Fruit fly (Drosophila melanogaster) whole organism, embryonic: Measurements from ENCODE around the gene Act87E.

Experiments used
- CG10274 ChIP-seq: fragments of 200-800 bp; sonication (Bioruptor generic); optimal IDR thresholded peaks from 3 replicates; lab custom pipeline; 2017; ENCODE audit warnings: missing biosample characterization, mild to moderate bottlenecking, missing genetic modification characterization
- CG12104 ChIP-seq: fragments of 200-800 bp; sonication (Bioruptor generic); optimal IDR thresholded peaks from 3 replicates; lab custom pipeline; 2016; ENCODE audit warnings: missing biosample characterization, missing genetic modification characterization
- CG13287 ChIP-seq: fragments of 200-800 bp; sonication (Bioruptor generic); IDR thresholded peaks from 2 replicates; pipeline ENCODE4 v1.3.6; 2022; ENCODE audit warnings: missing biosample characterization, missing genetic modification characterization; ENCODE audit not compliant: partially characterized antibody
- CG15073 ChIP-seq: fragments of 200-800 bp; sonication (Bioruptor generic); optimal IDR thresholded peaks from 2 replicates; lab custom pipeline; 2016; ENCODE audit warnings: missing biosample characterization, missing genetic modification characterization
- CG1529 ChIP-seq: fragments of 200-800 bp; sonication (Bioruptor generic); optimal IDR thresholded peaks from 3 replicates; lab custom pipeline; 2018; ENCODE audit warnings: missing biosample characterization, missing genetic modification characterization
- CG15696 ChIP-seq: fragments of 200-800 bp; sonication (Bioruptor generic); optimal IDR thresholded peaks from 2 replicates; lab custom pipeline; 2019; ENCODE audit warnings: missing biosample characterization, mild to moderate bottlenecking, missing genetic modification characterization, moderate library complexity
- CG17328 ChIP-seq: fragments of 200-800 bp; sonication (Bioruptor generic); IDR thresholded peaks from 2 replicates; pipeline ENCODE4 v1.3.6; 2022; ENCODE audit warnings: missing biosample characterization, missing genetic modification characterization
- CG17359 ChIP-seq: fragments of 200-800 bp; sonication (Bioruptor generic); optimal IDR thresholded peaks from 3 replicates; lab custom pipeline; 2018; ENCODE audit warnings: missing biosample characterization, mild to moderate bottlenecking, missing genetic modification characterization, moderate library complexity
- CG17385 ChIP-seq: fragments of 200-800 bp; sonication (Bioruptor generic); optimal IDR thresholded peaks from 3 replicates; lab custom pipeline; 2018; ENCODE audit warnings: missing biosample characterization, mild to moderate bottlenecking, missing genetic modification characterization
- CG17568 ChIP-seq: fragments of 200-800 bp; sonication (Bioruptor generic); optimal IDR thresholded peaks from 2 replicates; lab custom pipeline; 2018; ENCODE audit warnings: missing biosample characterization, mild to moderate bottlenecking, missing genetic modification characterization, moderate library complexity
- CG18619 ChIP-seq: fragments of 200-800 bp; sonication (Bioruptor generic); optimal IDR thresholded peaks from 3 replicates; lab custom pipeline; 2017; ENCODE audit warnings: missing biosample characterization, mild to moderate bottlenecking, missing genetic modification characterization
- CG2889 ChIP-seq: fragments of 200-800 bp; sonication (Bioruptor generic); IDR thresholded peaks from 3 replicates; pipeline ENCODE4 v1.3.6; 2022; ENCODE audit warnings: missing biosample characterization, missing genetic modification characterization
- CG5180 ChIP-seq: fragments of 200-800 bp; sonication (Bioruptor generic); optimal IDR thresholded peaks from 3 replicates; lab custom pipeline; 2017; ENCODE audit warnings: missing biosample characterization, missing genetic modification characterization, mild to moderate bottlenecking, moderate library complexity, missing genetic modification reagents
- CG7786 ChIP-seq: fragments of 200-800 bp; sonication (Bioruptor generic); optimal IDR thresholded peaks from 2 replicates; lab custom pipeline; 2016; ENCODE audit warnings: missing biosample characterization, missing genetic modification characterization
- CG8359 ChIP-seq: fragments of 200-800 bp; sonication (Bioruptor generic); optimal IDR thresholded peaks from 2 replicates; lab custom pipeline; 2017; ENCODE audit warnings: missing biosample characterization, mild to moderate bottlenecking, missing genetic modification characterization, borderline replicate concordance
- CG8944 ChIP-seq: fragments of 200-800 bp; sonication (Bioruptor generic); optimal IDR thresholded peaks from 3 replicates; lab custom pipeline; 2016; ENCODE audit warnings: missing biosample characterization, missing genetic modification characterization
- CG9876 ChIP-seq: fragments of 200-800 bp; sonication (Bioruptor generic); optimal IDR thresholded peaks from 2 replicates; lab custom pipeline; 2016; ENCODE audit warnings: missing biosample characterization, missing genetic modification characterization
- Chrac-16 ChIP-seq: fragments of 200-800 bp; sonication (Bioruptor generic); optimal IDR thresholded peaks from 3 replicates; lab custom pipeline; 2016; ENCODE audit warnings: missing biosample characterization, missing genetic modification characterization
- Dip3 ChIP-seq: fragments of 200-800 bp; sonication (Bioruptor generic); optimal IDR thresholded peaks from 3 replicates; lab custom pipeline; 2016; ENCODE audit warnings: missing biosample characterization, missing genetic modification characterization
- Doc3 ChIP-seq: fragments of 200-800 bp; sonication (Bioruptor generic); IDR thresholded peaks from 3 replicates; pipeline ENCODE4 v1.3.6; 2022; ENCODE audit warnings: missing biosample characterization, missing genetic modification characterization; ENCODE audit not compliant: partially characterized antibody
- Ets97D ChIP-seq: fragments of 200-800 bp; sonication (Bioruptor generic); optimal IDR thresholded peaks from 3 replicates; lab custom pipeline; 2016; ENCODE audit warnings: missing biosample characterization, missing genetic modification characterization
- HLH4C ChIP-seq: fragments of 200-800 bp; sonication (Bioruptor generic); IDR thresholded peaks from 3 replicates; pipeline ENCODE4 v1.3.6; 2022; ENCODE audit warnings: missing biosample characterization, missing genetic modification characterization; ENCODE audit not compliant: partially characterized antibody
- HmgD ChIP-seq: fragments of 200-800 bp; sonication (Bioruptor generic); optimal IDR thresholded peaks from 3 replicates; lab custom pipeline; 2016; ENCODE audit warnings: missing biosample characterization, missing genetic modification characterization
- Hmr ChIP-seq: fragments of 200-800 bp; sonication (Bioruptor generic); optimal IDR thresholded peaks from 3 replicates; lab custom pipeline; 2017; ENCODE audit warnings: mild to moderate bottlenecking, missing biosample characterization, missing genetic modification reagents, missing genetic modification characterization
- Hsf ChIP-seq: fragments of 200-800 bp; sonication (Bioruptor generic); optimal IDR thresholded peaks from 3 replicates; lab custom pipeline; 2016; ENCODE audit warnings: missing biosample characterization, missing genetic modification characterization
- MBD-R2 ChIP-seq: fragments of 200-800 bp; sonication (Bioruptor generic); IDR thresholded peaks from 2 replicates; pipeline ENCODE4 v1.3.6; 2022; ENCODE audit warnings: missing biosample characterization, missing genetic modification characterization
- Poxn ChIP-seq: fragments of 200-800 bp; sonication (Bioruptor generic); IDR thresholded peaks from 2 replicates; pipeline ENCODE4 v1.3.6; 2022; ENCODE audit warnings: missing biosample characterization, missing genetic modification characterization
- Sox102F ChIP-seq: fragments of 200-800 bp; sonication (Bioruptor generic); optimal IDR thresholded peaks from 2 replicates; lab custom pipeline; 2018; ENCODE audit warnings: missing biosample characterization, mild to moderate bottlenecking, missing genetic modification characterization, moderate library complexity
- Usf ChIP-seq: fragments of 200-800 bp; sonication (Bioruptor generic); optimal IDR thresholded peaks from 2 replicates; lab custom pipeline; 2017; ENCODE audit warnings: missing genotype, missing biosample characterization, missing genetic modification characterization
- Xrp1 ChIP-seq: fragments of 200-800 bp; sonication (Bioruptor generic); IDR thresholded peaks from 2 replicates; pipeline ENCODE4 v1.3.6; 2022; ENCODE audit warnings: missing biosample characterization, missing genetic modification characterization
- aop ChIP-seq: fragments of 200-800 bp; sonication (Bioruptor generic); IDR thresholded peaks from 2 replicates; pipeline ENCODE4 v1.3.6; 2022; ENCODE audit warnings: missing biosample characterization, missing genetic modification characterization
- az2 ChIP-seq: fragments of 200-800 bp; sonication (Bioruptor generic); optimal IDR thresholded peaks from 3 replicates; lab custom pipeline; 2016; ENCODE audit warnings: missing biosample characterization, missing genetic modification characterization
- cad ChIP-seq: fragments of >200 bp; optimal IDR thresholded peaks from 2 replicates; lab custom pipeline; 2017; ENCODE audit warnings: missing biosample characterization, missing genetic modification characterization
- corto ChIP-seq: fragments of 200-800 bp; sonication (Bioruptor generic); optimal IDR thresholded peaks from 2 replicates; lab custom pipeline; 2016; ENCODE audit warnings: missing biosample characterization, mild to moderate bottlenecking, missing genetic modification characterization, moderate library complexity
- en ChIP-seq: fragments of 200-800 bp; sonication (Bioruptor generic); optimal IDR thresholded peaks from 2 replicates; lab custom pipeline; 2016; ENCODE audit warnings: missing biosample characterization, missing genetic modification characterization
- fd3F ChIP-seq: fragments of 200-800 bp; sonication (Bioruptor generic); optimal IDR thresholded peaks from 2 replicates; lab custom pipeline; 2018; ENCODE audit warnings: missing biosample characterization, mild to moderate bottlenecking, missing genetic modification characterization, moderate library complexity
- h ChIP-seq: fragments of >200 bp; optimal IDR thresholded peaks from 2 replicates; lab custom pipeline; 2017
- hkb ChIP-seq, 2 experiments: fragments of 200-800 bp in 1 of 2; fragments of >200 bp in 1 of 2; sonication (Bioruptor generic) in 1 of 2; IDR thresholded peaks in 1 of 2; optimal IDR thresholded peaks in 1 of 2; 2 replicates each; pipeline versions ENCODE4 v1.3.6 to Lab custom; 2017 to 2022; ENCODE audit warnings: missing biosample characterization in 1 of 2, missing genetic modification characterization in 1 of 2
- jigr1 ChIP-seq: fragments of 200-800 bp; sonication (Bioruptor generic); IDR thresholded peaks from 3 replicates; pipeline ENCODE4 v1.3.6; 2022; ENCODE audit warnings: missing biosample characterization, missing genetic modification characterization
- knrl ChIP-seq: fragments of 200-800 bp; sonication (Bioruptor generic); IDR thresholded peaks from 3 replicates; pipeline ENCODE4 v1.3.6; 2022; ENCODE audit warnings: missing biosample characterization, missing genetic modification characterization; ENCODE audit not compliant: partially characterized antibody
- nmo ChIP-seq: fragments of 200-800 bp; sonication (Bioruptor generic); optimal IDR thresholded peaks from 2 replicates; lab custom pipeline; 2018; ENCODE audit warnings: missing biosample characterization, mild to moderate bottlenecking, missing genetic modification characterization, moderate library complexity
- pan ChIP-seq, 4 experiments: fragments of >200 bp in 3 of 4; fragments of 200-800 bp in 1 of 4; sonication (Bioruptor generic) in 1 of 4; optimal IDR thresholded peaks in 3 of 4; IDR thresholded peaks in 1 of 4; 2 replicates each; pipeline versions ENCODE4 v1.3.6 to Lab custom; 2017 to 2022; ENCODE audit warnings: missing biosample characterization in 2 of 4, missing genetic modification characterization in 2 of 4, mixed read lengths in 1 of 4
- pzg ChIP-seq: fragments of 200-800 bp; sonication (Bioruptor generic); optimal IDR thresholded peaks from 3 replicates; lab custom pipeline; 2018; ENCODE audit warnings: missing biosample characterization, mild to moderate bottlenecking, missing genetic modification characterization, moderate library complexity
- sc ChIP-seq, 3 experiments: fragments of >200 bp in 2 of 3; fragments of 200-800 bp in 1 of 3; sonication (Bioruptor generic) in 1 of 3; optimal IDR thresholded peaks; 2 replicates in 2 of 3; 3 replicates in 1 of 3; lab custom pipeline; 2017; ENCODE audit warnings: mild to moderate bottlenecking in 1 of 3, missing biosample characterization in 1 of 3, missing genetic modification characterization in 1 of 3, missing genetic modification reagents in 1 of 3
- sima ChIP-seq: fragments of 200-800 bp; sonication (Bioruptor generic); optimal IDR thresholded peaks from 2 replicates; lab custom pipeline; 2016; ENCODE audit warnings: missing biosample characterization, missing genetic modification characterization
- tgo ChIP-seq: fragments of 200-800 bp; sonication (Bioruptor generic); IDR thresholded peaks from 3 replicates; pipeline ENCODE4 v1.3.6; 2022; ENCODE audit warnings: missing biosample characterization, missing genetic modification characterization
- tup ChIP-seq: fragments of 200-800 bp; sonication (Bioruptor generic); optimal IDR thresholded peaks from 2 replicates; lab custom pipeline; 2016; ENCODE audit warnings: missing biosample characterization, mild to moderate bottlenecking, missing genetic modification characterization, moderate library complexity
- vnd ChIP-seq: fragments of 200-800 bp; sonication (Bioruptor generic); IDR thresholded peaks from 3 replicates; pipeline ENCODE4 v1.3.6; 2022; ENCODE audit warnings: missing biosample characterization, missing genetic modification characterization; ENCODE audit not compliant: partially characterized antibody

Act87E gene

dm6 chr3R:13425470-13426033 is at the start of gene Act87E (continued):
- peak; percentile 64 for TF ChIP-seq CG17359 (tag; lab: Kevin White, UChicago)
- TF ChIP-seq MBD-R2 (GFP tag; lab: Robert Waterston, UW), result no peak
- no peak for TF ChIP-seq hkb (optimal IDR thresholded peaks at IDR 0.05; lab: Kevin White, UChicago)
- no peak; the same call in 1 of the 2 replicates for TF ChIP-seq hkb (GFP tag; IDR thresholded peaks at IDR 0.05; lab: Robert Waterston, UW)
- TF ChIP-seq CG17568 (GFP tag; lab: Kevin White, UChicago), result no peak
- TF ChIP-seq Sox102F, result peak; percentile 76
- TF ChIP-seq Ets97D (GFP tag; lab: Kevin White, UChicago), result no peak
- no peak for TF ChIP-seq sc (optimal IDR thresholded peaks at IDR 0.05; lab: Kevin White, UChicago)
- TF ChIP-seq sc (GFP tag; optimal IDR thresholded peaks at IDR 0.05; lab: Kevin White, UChicago), result peak; percentile 47
- TF ChIP-seq az2, result peak; percentile 40
- no peak for TF ChIP-seq CG17328
- no peak for TF ChIP-seq knrl
- peak; percentile 79 for TF ChIP-seq CG15696 (tag; lab: Kevin White, UChicago)
- TF ChIP-seq CG18619 (GFP tag; lab: Kevin White, UChicago), result peak; percentile 59
- peak; percentile 64 for TF ChIP-seq Xrp1
- no peak for TF ChIP-seq Hsf (GFP tag; lab: Kevin White, UChicago)
- no peak for TF ChIP-seq cad (GFP tag; lab: Kevin White, UChicago)
- TF ChIP-seq Hmr (GFP tag; lab: Kevin White, UChicago), result peak; percentile 18
- TF ChIP-seq CG5180 (GFP tag; lab: Kevin White, UChicago), result peak; percentile 43
- TF ChIP-seq h (lab: Kevin White, UChicago), result no peak
- TF ChIP-seq CG8944, result no peak
- TF ChIP-seq jigr1 (GFP tag; lab: Robert Waterston, UW), result no peak
- no peak for TF ChIP-seq CG10274 (GFP tag; lab: Kevin White, UChicago)
- TF ChIP-seq tgo (GFP tag; lab: Robert Waterston, UW), result peak; percentile 44; the same call in 1 of the 3 replicates
- TF ChIP-seq CG7786 (GFP tag; lab: Kevin White, UChicago), result no peak
- no peak for TF ChIP-seq Poxn (GFP tag; lab: Robert Waterston, UW)
- no peak for TF ChIP-seq en (GFP tag; lab: Kevin White, UChicago)
- peak; percentile 42 for TF ChIP-seq CG1529 (GFP tag; lab: Kevin White, UChicago)
- peak; percentile 25 for TF ChIP-seq CG8359 (GFP tag; lab: Kevin White, UChicago)
- TF ChIP-seq CG12104 (GFP tag; lab: Kevin White, UChicago), result peak; percentile 66
- no peak for TF ChIP-seq CG2889
- TF ChIP-seq CG17385 (GFP tag; lab: Kevin White, UChicago), result peak; percentile 54
- TF ChIP-seq tup (GFP tag; lab: Kevin White, UChicago), result no peak
- TF ChIP-seq nmo (GFP tag; lab: Kevin White, UChicago), result peak; percentile 83
- no peak for TF ChIP-seq HmgD (GFP tag; lab: Kevin White, UChicago)
- TF ChIP-seq CG13287, result no peak
- no peak for TF ChIP-seq Dip3 (GFP tag; lab: Kevin White, UChicago)
- no peak for TF ChIP-seq aop (GFP tag; lab: Robert Waterston, UW)
- TF ChIP-seq vnd, result no peak
- no peak for TF ChIP-seq CG9876 (GFP tag; lab: Kevin White, UChicago)
- TF ChIP-seq Doc3 (GFP tag; lab: Robert Waterston, UW), result no peak
- no peak for TF ChIP-seq pzg (GFP tag; lab: Kevin White, UChicago)
- no peak for TF ChIP-seq corto (GFP tag; lab: Kevin White, UChicago)
- no peak for TF ChIP-seq pan (optimal IDR thresholded peaks at IDR 0.05; lab: Kevin White, UChicago)
- peak in 1 of 2 experiments; percentile 39 for TF ChIP-seq pan (GFP tag; optimal IDR thresholded peaks at IDR 0.05 in 1 of 2, IDR thresholded peaks at IDR 0.05 in 1 of 2)
- no peak for TF ChIP-seq HLH4C (GFP tag; lab: Robert Waterston, UW)
- TF ChIP-seq Usf (GFP tag; lab: Kevin White, UChicago), result peak; percentile 26
- TF ChIP-seq fd3F (GFP tag; lab: Kevin White, UChicago), result peak; percentile 52
- TF ChIP-seq sima (GFP tag; lab: Kevin White, UChicago), result no peak
- no peak for TF ChIP-seq CG15073 (GFP tag; lab: Kevin White, UChicago)
- TF ChIP-seq Chrac-16, result no peak
